Fruit fly (Drosophila melanogaster): ENCODE measurements around the gene CG13946.

DNA sequence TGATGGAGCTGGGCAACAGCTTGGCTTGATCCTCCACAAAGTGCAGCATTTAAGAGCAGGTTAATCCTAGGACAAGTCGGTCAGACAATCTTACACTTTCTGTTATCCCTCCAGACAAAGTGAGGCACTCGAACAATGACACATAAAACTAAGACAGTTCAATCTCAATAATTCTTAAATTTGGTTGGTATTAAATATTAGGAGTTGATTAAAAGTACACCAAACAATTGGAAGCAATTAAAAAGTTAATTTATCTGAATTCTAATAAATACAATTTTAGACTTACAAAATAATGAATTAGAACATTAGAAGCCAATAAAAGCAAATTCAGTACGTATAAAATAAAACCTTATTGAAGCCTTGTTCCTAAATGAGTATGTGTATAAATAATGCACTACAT is 41.5 kb downstream of the CG13946 start, which contains the start of gene CG15880:
- TF ChIP-seq psq (optimal IDR thresholded peaks at IDR 0.05) (no peak), insv (optimal IDR thresholded peaks at IDR 0.05) (no peak), h (optimal IDR thresholded peaks at IDR 0.05) (no peak)

Measured in Kc167 (cell line).